Fruit fly (Drosophila melanogaster) whole organism: ENCODE measurements around the gene CG2004.
A peak's percentile ranks its signal among the peaks of the same experiment; 100 is the strongest.

Experiments used
- CG8478 ChIP-seq: fragments of >200 bp; optimal IDR thresholded peaks from 2 replicates; lab custom pipeline; 2018; ENCODE audit warnings: inconsistent platforms
- Dll ChIP-seq: fragments of >200 bp; optimal IDR thresholded peaks from 2 replicates; lab custom pipeline; 2017
- EcR ChIP-seq, 2 experiments: fragments of >200 bp; optimal IDR thresholded peaks; 2 replicates each; lab custom pipeline; 2017; ENCODE audit warnings: missing biosample characterization in 2 of 2, missing genetic modification characterization in 2 of 2, missing genetic modification reagents in 2 of 2
- pan ChIP-seq: fragments of >200 bp; optimal IDR thresholded peaks from 2 replicates; lab custom pipeline; 2017
- psq ChIP-seq: fragments of >200 bp; optimal IDR thresholded peaks from 2 replicates; lab custom pipeline; 2017
- usp ChIP-seq: fragments of >200 bp; optimal IDR thresholded peaks from 2 replicates; lab custom pipeline; 2017; ENCODE audit warnings: missing biosample characterization, missing genetic modification characterization, mixed read lengths

The CG2004 gene

DNA sequence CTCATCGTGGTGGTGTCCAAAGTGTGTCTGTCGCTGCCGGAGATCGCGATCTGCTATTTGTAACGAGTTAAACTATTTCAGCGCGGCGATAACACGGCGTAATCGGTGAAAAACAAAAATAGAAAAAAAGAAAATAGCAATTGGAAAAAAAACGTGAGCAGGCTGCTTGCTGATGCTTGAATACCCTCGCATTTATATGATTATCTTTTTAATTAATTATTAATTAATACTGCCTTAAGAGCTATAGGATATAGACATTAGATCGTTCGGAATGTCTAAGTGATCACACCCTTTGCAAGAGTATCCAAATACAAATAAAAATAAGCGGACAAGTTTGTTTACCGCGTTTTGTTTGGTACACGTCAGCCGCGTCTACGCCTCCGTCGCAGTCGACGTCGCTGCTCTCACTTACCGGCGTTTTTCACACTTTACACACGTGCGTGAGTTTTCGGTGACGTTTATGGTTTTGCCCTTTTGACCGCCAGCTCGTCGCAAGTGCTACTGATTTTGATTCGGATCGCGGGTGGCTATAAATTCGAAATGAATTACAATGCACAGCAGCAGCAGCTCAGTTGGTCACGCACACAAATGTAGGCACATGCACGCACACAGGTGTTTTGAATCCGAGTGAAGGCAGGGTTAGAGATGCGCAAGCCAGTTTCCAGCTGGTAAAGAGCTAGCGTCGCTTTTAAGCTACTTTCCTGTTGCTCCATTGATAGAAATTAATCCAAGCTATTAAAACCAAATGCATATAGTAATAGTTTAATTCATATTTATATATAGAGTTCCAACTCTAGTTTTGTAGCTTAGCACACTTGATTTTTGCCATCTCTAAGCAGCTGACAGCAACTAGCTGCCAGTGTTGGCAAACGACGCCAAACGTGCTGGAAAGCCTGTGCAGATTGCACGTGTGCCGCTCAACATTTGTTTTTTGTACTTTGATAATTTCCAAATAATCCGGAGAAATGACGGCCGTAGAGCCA lies at the start of gene CG2004, which contains the start of gene CG1785:
CG2004 (minus strand) TSS at position 861 of the 983 bp plus-strand sequence.
CG1785 (plus strand) TSS at position 873 of the 983 bp plus-strand sequence.
- TF ChIP-seq pan (no peak), CG8478 (no peak), psq (no peak)

DNA sequence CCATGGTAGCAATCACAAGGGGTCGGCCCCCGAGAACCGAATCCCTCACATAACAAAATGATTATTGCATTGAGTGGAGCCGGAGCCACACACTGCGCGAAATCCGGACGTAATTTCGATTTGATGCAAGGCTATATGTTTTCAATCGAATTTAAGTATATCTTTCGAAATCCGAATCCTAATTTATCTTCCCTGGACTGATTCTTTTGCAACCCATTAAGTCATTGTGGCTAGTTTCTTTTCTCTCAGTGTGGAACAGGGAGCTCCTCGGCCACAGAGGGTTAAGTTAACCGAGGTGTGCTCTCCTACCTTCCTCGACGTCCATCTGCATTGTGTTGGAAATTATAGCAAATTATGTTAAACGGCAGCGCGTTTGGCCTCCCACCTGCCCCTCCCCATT lies 47.5 kb upstream of the CG2004 start:
- TF ChIP-seq EcR (GFP tag; optimal IDR thresholded peaks at IDR 0.05; lab: Kevin White, UChicago): no peak
- TF ChIP-seq CG8478: no peak
- TF ChIP-seq psq: no peak
- no peak for TF ChIP-seq usp
- no peak for TF ChIP-seq pan
- TF ChIP-seq Dll: no peak

DNA sequence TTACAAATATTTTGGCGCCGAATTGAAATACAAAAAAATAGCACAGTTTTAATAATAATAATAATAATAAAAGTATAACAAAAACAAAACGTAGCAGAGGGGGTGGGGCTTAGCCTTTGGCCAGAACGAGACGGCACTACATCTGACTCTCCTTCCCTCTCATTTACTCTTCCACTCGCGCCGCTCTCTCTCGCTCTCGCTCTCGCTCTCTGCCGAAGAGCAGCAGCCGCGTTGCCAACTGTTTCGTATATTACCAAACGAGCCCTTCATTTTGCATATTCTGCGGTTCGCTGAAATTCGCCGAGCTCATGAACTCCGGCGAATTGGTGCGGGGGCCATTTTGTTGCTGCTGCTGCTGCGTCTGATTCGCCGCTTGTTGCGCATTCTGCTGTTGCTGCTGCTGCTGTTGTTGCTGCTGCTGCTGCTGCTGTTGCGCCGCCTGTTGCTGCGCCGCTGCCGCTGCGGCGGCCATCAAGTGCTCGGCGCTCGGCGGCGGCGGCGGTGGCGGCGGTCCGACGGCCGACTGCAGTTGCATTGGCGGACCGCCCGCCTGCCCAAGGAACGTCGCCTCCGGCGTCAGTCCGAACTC lies 43.1 kb upstream of the CG2004 start:
- peak; percentile 81 for TF ChIP-seq CG8478
- TF ChIP-seq usp: no peak
- peak; percentile 32 for TF ChIP-seq Dll

DNA sequence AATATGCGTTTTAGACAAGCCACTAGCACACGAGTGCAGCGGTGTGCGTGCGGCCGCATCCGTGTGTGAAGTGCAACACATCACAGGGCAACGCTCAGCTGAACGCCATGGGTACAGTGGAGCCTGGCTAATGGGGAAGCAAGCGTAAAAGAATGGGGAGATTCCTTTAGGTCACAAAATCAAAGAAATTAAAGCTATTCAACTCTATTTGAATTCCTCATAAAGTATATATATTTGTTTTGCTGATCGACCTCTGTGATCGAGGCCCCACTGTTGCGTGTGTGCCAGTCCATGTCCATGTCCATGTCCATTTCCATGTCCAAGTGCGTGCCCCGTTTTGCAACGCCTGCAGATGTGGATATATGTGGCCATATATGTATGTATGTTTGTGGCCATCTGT lies 40.6 kb upstream of the CG2004 start:
- TF ChIP-seq Dll (no peak), usp (no peak), CG8478 (no peak), EcR (GFP tag; optimal IDR thresholded peaks at IDR 0.05; lab: Kevin White, UChicago) (no peak)

DNA sequence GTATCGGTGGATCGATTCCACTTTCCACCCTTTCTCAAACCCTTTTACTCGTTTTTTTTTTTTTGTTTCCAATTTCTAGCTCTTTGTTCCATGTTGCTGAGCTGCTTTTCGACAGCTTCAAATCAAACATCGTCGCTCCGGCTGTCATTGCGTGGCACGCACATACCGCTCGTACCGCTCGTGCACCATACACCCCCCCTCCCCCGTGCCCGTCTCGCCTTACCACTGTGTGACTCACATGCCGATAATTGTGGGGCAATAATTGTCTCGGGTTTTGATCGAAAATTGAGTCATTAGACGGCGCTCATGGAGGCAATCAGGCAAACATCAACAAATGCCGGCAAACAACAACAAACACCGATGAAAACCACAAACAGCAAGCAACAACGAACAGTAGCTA lies 39.0 kb upstream of the CG2004 start:
- no peak for TF ChIP-seq EcR (GFP tag; optimal IDR thresholded peaks at IDR 0.05; lab: Kevin White, UChicago)
- no peak for TF ChIP-seq usp
- TF ChIP-seq Dll: no peak
- TF ChIP-seq CG8478: no peak
- no peak for TF ChIP-seq pan
- no peak for TF ChIP-seq psq

DNA sequence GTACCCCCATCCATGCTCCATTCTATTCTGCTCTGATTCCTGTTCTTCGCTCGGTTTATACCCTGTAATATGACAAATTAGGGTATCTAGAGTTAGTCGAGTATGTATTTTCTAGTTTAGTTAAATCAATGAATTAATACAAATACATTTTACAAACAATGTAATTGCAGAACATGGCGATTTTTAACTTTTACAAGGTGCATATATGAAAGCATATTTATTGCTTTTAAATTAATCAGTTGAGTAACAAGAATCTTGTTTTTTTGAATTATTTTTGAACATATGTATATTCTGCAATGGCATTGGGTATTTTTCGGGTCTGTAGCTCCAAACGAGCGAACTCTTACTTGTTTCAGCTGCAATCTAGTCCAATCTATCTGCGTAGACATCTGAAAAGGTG lies 32.9 kb upstream of the CG2004 start:
- no peak for TF ChIP-seq psq
- no peak for TF ChIP-seq EcR (GFP tag; optimal IDR thresholded peaks at IDR 0.05; lab: Kevin White, UChicago)

DNA sequence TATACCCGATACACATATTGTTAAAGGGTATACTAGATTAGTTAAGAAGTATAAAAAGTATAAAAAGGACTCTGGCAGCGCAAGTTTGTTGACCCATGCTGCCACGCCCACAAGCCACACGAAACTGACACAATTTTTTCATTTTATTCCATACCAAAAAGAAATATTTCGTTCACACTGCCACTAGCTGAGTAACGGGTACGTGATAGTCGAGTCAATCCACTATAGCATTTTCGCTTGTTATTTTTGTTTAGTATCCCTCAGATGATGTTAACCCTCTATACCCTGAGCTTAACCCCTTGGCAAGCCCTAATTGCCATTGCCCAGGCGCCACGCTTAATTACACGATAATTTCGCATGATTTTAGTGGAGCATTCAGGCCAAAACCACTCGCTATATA lies 32.2 kb upstream of the CG2004 start:
- no peak for TF ChIP-seq EcR (GFP tag; optimal IDR thresholded peaks at IDR 0.05; lab: Kevin White, UChicago)

DNA sequence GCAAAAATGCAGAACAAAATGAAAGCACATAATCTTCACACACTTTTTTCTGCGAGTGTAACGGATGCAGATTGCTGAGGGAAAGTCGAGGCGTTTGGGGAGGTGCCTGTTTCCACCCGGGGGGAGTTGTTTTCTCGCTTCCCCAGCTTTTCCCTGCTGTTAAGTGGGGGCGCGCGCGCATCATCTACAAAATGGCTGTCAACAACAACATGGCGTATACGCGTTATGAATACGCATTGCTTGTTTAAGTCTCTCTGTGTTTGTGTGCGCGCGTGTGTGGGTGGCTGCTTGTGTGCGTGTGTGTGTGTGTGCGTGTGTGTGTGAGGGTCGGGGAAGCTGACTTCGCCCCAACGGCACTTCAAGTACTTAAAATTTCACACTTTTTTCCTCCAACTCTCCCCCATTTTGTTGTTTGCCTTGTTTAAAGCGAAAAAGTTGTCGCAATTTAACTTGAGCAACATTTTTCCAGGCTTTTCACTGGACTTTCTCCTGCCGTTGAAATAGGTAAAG lies 28.8 kb upstream of the CG2004 start:
- no peak for TF ChIP-seq EcR (GFP tag; optimal IDR thresholded peaks at IDR 0.05; lab: Kevin White, UChicago)
- TF ChIP-seq pan: no peak
- no peak for TF ChIP-seq Dll
- no peak for TF ChIP-seq CG8478
- TF ChIP-seq usp: no peak
- no peak for TF ChIP-seq psq

DNA sequence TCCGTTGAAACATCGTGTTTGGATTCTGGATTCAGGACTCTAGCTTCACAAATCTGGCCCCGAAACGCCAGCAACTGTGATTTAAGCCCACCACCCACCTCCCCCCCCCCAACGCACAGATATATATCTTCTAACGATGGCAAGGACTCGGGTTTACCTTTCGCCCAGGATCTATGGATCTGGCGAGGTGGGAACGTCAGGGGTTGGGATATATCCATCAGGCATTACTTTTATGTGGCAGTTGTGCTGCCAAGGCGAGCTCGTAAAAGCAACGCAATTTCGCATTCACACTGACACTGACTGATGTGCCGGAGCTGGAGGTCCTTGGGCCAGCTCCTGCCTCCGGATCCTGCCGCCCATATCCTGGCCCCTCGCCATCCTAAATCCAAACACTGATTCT lies 17.7 kb upstream of the CG2004 start:
- no peak for TF ChIP-seq EcR (GFP tag; optimal IDR thresholded peaks at IDR 0.05; lab: Kevin White, UChicago)

DNA sequence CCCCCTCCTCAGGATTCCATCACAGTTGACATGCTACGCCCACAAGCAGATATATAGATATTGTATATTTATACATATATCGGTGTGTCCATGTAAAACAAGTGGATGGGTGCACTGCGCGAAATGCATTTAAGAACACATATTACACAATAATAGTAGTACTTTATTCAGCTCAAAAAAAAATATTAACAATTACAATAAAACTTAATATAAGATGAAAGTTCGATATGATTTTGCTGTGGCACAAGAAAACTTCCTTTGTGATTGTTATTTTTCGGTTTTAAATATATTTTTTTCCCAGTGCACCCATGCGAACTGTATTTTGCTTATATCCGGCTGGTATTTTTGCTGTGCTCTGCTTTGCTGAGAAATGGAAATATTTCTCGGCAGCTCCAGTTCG lies 16.7 kb upstream of the CG2004 start:
- TF ChIP-seq EcR (GFP tag; optimal IDR thresholded peaks at IDR 0.05; lab: Kevin White, UChicago) (no peak), usp (no peak), pan (no peak), psq (no peak), Dll (no peak), CG8478 (no peak)

DNA sequence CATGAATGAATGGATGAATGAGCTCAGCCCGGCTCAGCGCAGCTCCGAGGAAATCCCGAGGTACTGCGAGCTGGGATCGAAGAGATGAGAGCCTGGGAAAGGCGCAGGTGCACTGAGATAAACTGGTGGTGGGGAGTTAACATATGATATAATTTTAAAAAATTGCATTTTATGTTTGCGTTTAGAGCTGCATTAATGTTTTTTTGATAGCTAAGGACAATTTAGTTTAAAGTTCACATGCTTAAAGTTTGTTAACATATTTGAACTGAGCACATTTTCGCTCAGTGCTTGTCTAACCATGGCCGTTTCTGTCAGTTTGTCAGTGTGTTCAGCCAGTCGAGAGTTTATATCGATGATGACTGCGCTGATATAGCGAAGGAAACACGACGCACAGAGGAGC lies 15.6 kb upstream of the CG2004 start:
- TF ChIP-seq Dll (no peak), EcR (GFP tag; optimal IDR thresholded peaks at IDR 0.05; lab: Kevin White, UChicago) (no peak), CG8478 (no peak), usp (no peak), pan (no peak), psq (no peak)

DNA sequence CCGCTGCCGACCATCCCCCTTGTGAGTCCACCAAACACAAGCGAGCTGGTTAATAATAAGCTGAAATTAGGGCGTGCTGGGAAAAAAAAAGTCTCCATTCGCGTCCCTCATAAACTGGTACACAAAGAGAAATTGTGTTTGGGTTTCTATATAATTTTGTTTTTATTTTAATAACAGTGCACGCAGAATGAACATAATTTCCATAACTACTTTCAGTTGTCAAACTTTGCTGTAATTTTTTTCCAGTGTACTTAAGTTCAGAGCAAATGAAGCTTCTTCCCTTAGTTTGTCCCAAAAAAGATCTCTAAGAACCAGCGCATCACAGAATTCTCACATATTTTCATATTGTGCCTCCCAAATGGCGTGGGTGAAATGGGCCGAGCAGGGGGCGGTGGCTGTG lies 13.3 kb upstream of the CG2004 start:
- TF ChIP-seq EcR (GFP tag; optimal IDR thresholded peaks at IDR 0.05; lab: Kevin White, UChicago) (no peak), usp (no peak), Dll (no peak), pan (no peak), psq (no peak), CG8478 (no peak)

DNA sequence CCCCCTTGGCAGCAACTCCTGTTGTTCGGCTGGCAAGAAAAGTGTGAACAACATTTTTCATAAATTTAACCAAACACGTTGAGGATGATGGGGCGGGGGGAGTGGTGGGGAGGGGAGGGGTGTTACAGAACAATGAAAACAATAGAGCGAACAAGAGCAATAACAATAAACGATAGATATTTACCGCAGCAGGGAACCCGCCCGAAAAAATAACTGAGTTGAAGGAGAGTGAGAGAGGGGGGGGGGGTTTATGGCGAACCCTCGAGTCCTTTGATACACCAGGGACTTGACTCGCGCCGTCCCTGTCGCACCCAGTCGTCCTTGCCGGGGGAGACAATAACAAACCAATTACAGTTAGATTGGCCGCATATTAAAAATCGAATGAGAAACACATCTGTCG lies 12.1 kb upstream of the CG2004 start:
- no peak for TF ChIP-seq CG8478
- TF ChIP-seq Dll: no peak
- no peak for TF ChIP-seq pan
- TF ChIP-seq usp: no peak
- TF ChIP-seq EcR (GFP tag; optimal IDR thresholded peaks at IDR 0.05; lab: Kevin White, UChicago): no peak
- TF ChIP-seq psq: no peak

DNA sequence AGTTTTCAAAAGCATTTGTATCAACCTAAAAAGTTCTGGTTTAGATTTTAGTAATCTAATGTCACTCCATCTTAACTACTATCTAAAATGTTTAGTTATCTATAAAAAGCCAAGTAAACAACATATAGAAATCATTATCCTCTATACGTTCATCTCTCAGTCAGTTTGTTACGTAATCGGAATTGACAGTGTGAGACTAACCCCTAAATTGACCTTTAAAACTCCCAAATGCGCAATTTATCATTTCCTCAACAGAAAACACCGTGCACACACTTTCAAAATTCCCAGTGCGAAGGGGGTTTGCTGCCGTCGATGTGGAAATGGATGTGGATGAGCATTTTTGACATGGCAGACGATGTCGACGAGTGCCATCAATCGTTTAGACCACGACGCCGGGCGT lies 10.5 kb upstream of the CG2004 start:
- TF ChIP-seq psq (no peak), Dll (no peak), pan (no peak), CG8478 (no peak), EcR (GFP tag; optimal IDR thresholded peaks at IDR 0.05; lab: Kevin White, UChicago) (no peak), usp (no peak)
